Worm (Caenorhabditis elegans) whole organism, L3 larva: ENCODE data around the gene fbxb-21.

Source experiments
- ama-1 ChIP-seq: fragments of 150-350 bp; optimal IDR thresholded peaks from 2 replicates; lab custom pipeline; 2018
- ceh-16 ChIP-seq: sonication (generic microtip); optimal IDR thresholded peaks from 2 replicates; lab custom pipeline; 2017; ENCODE audit warnings: missing biosample characterization, missing genetic modification characterization
- ceh-28 ChIP-seq: fragments of 150-350 bp; optimal IDR thresholded peaks from 2 replicates; lab custom pipeline; 2014; ENCODE audit warnings: missing biosample characterization, missing genetic modification reagents, missing genetic modification characterization
- ceh-9 ChIP-seq: sonication (generic microtip); optimal IDR thresholded peaks from 2 replicates; lab custom pipeline; 2018; ENCODE audit warnings: missing biosample characterization, missing genetic modification characterization
- egl-27 ChIP-seq: sonication (generic microtip); optimal IDR thresholded peaks from 4 replicates; lab custom pipeline; 2017; ENCODE audit warnings: missing biosample characterization, missing genetic modification reagents, missing genetic modification characterization
- egl-5 ChIP-seq: fragments of 150-350 bp; optimal IDR thresholded peaks from 2 replicates; lab custom pipeline; 2017; ENCODE audit warnings: missing biosample characterization, missing genetic modification reagents, missing genetic modification characterization, inconsistent platforms
- elt-1 ChIP-seq: fragments of 150-350 bp; optimal IDR thresholded peaks from 2 replicates; lab custom pipeline; 2014; ENCODE audit warnings: missing biosample characterization, missing genetic modification characterization
- elt-2 ChIP-seq: sonication (generic microtip); optimal IDR thresholded peaks from 2 replicates; lab custom pipeline; 2016; ENCODE audit warnings: missing genetic modification reagents, mild to moderate bottlenecking, missing genetic modification characterization, missing compliant biosample characterization
- eor-1 ChIP-seq, 2 experiments: fragments of 150-350 bp; optimal IDR thresholded peaks; 2 replicates each; lab custom pipeline; 2014 to 2018; ENCODE audit warnings: missing biosample characterization in 2 of 2, missing genetic modification characterization in 2 of 2
- fos-1 ChIP-seq: fragments of 150-350 bp; optimal IDR thresholded peaks from 2 replicates; lab custom pipeline; 2014; ENCODE audit warnings: missing biosample characterization, missing genetic modification characterization
- jun-1 ChIP-seq: fragments of 150-350 bp; optimal IDR thresholded peaks from 2 replicates; lab custom pipeline; 2014; ENCODE audit warnings: missing biosample characterization, missing genetic modification reagents, missing genetic modification characterization
- lin-15B ChIP-seq: fragments of 150-350 bp; optimal IDR thresholded peaks from 2 replicates; lab custom pipeline; 2014; ENCODE audit warnings: missing biosample characterization, missing genetic modification characterization
- lin-39 ChIP-seq: fragments of 150-350 bp; optimal IDR thresholded peaks from 2 replicates; lab custom pipeline; 2018; ENCODE audit warnings: missing biosample characterization, missing genetic modification reagents, missing genetic modification characterization
- mml-1 ChIP-seq: fragments of 150-350 bp; sonication (generic microtip); optimal IDR thresholded peaks from 3 replicates; lab custom pipeline; 2014; ENCODE audit warnings: missing biosample characterization, missing genetic modification characterization
- nhr-12 ChIP-seq: fragments of 150-350 bp; optimal IDR thresholded peaks from 2 replicates; lab custom pipeline; 2014; ENCODE audit warnings: missing biosample characterization, missing genetic modification characterization
- nhr-23 ChIP-seq: fragments of 150-350 bp; optimal IDR thresholded peaks from 2 replicates; lab custom pipeline; 2014; ENCODE audit warnings: missing biosample characterization, missing genetic modification reagents, missing genetic modification characterization
- nhr-28 ChIP-seq: fragments of 150-350 bp; optimal IDR thresholded peaks from 2 replicates; lab custom pipeline; 2014; ENCODE audit warnings: missing biosample characterization, missing genetic modification characterization
- nhr-43 ChIP-seq: sonication (generic microtip); optimal IDR thresholded peaks from 2 replicates; lab custom pipeline; 2016; ENCODE audit warnings: mild to moderate bottlenecking, missing genetic modification characterization, missing compliant biosample characterization; ENCODE audit not compliant: poor library complexity, severe bottlenecking
- nhr-67 ChIP-seq: fragments of 150-350 bp; optimal IDR thresholded peaks from 2 replicates; lab custom pipeline; 2014; ENCODE audit warnings: missing biosample characterization, missing genetic modification characterization
- nhr-76 ChIP-seq: fragments of 150-350 bp; sonication (generic microtip); optimal IDR thresholded peaks from 5 replicates; lab custom pipeline; 2014; ENCODE audit warnings: missing biosample characterization, missing genetic modification characterization
- nhr-77 ChIP-seq: fragments of 150-350 bp; optimal IDR thresholded peaks from 2 replicates; lab custom pipeline; 2014; ENCODE audit warnings: missing biosample characterization, missing genetic modification characterization
- pha-4 ChIP-seq: fragments of 150-350 bp; optimal IDR thresholded peaks from 2 replicates; lab custom pipeline; 2014; ENCODE audit warnings: missing biosample characterization, missing genetic modification reagents, missing genetic modification characterization
- pqm-1 ChIP-seq: fragments of 150-350 bp; optimal IDR thresholded peaks from 2 replicates; lab custom pipeline; 2017; ENCODE audit warnings: missing biosample characterization, missing genetic modification characterization, inconsistent platforms
- sea-2 ChIP-seq: fragments of 150-350 bp; sonication (generic microtip); optimal IDR thresholded peaks from 4 replicates; lab custom pipeline; 2014; ENCODE audit warnings: missing biosample characterization, missing genetic modification reagents, missing genetic modification characterization
- skn-1 ChIP-seq: fragments of 150-350 bp; optimal IDR thresholded peaks from 2 replicates; lab custom pipeline; 2014; ENCODE audit warnings: missing biosample characterization, missing genetic modification characterization
- snpc-4 ChIP-seq: fragments of 150-350 bp; optimal IDR thresholded peaks from 2 replicates; lab custom pipeline; 2014; ENCODE audit warnings: missing biosample characterization, missing genetic modification characterization
- tbx-2 ChIP-seq: sonication (generic microtip); optimal IDR thresholded peaks from 2 replicates; lab custom pipeline; 2016; ENCODE audit warnings: mild to moderate bottlenecking, missing genetic modification characterization, missing compliant biosample characterization
- unc-39 ChIP-seq: sonication (generic microtip); optimal IDR thresholded peaks from 4 replicates; lab custom pipeline; 2017; ENCODE audit warnings: missing biosample characterization, missing genetic modification characterization
- unc-62 ChIP-seq: fragments of 150-350 bp; sonication (generic microtip); optimal IDR thresholded peaks from 4 replicates; lab custom pipeline; 2014; ENCODE audit warnings: missing biosample characterization, missing genetic modification reagents, missing genetic modification characterization
- zag-1 ChIP-seq: fragments of 150-350 bp; optimal IDR thresholded peaks from 2 replicates; lab custom pipeline; 2014; ENCODE audit warnings: missing biosample characterization, missing genetic modification characterization
- ztf-11 ChIP-seq: fragments of 150-350 bp; optimal IDR thresholded peaks from 2 replicates; lab custom pipeline; 2014; ENCODE audit warnings: missing biosample characterization, missing genetic modification characterization

Gene fbxb-21

ce11 chrII:1624572-1624971 is 24.1 kb downstream of the fbxb-21 start, which contains the start of gene fbxa-160:
TSS of gene fbxa-160 (minus strand) at chrII:1624672.
- TF ChIP-seq zag-1 (tag; lab: Kevin White, UChicago) (no peak), egl-27 (tag; lab: Kevin White, UChicago) (no peak), unc-39 (tag; lab: Kevin White, UChicago) (no peak)

- TF ChIP-seq pha-4 (tag; lab: Kevin White, UChicago) (peak; percentile 65), pqm-1 (tag; lab: Kevin White, UChicago) (peak; percentile 84), unc-62 (GFP tag; lab: Kevin White, UChicago) (no peak), jun-1 (tag; lab: Kevin White, UChicago) (peak; percentile 67), nhr-67 (tag; lab: Kevin White, UChicago) (no peak), unc-39 (tag; lab: Kevin White, UChicago) (no peak), elt-2 (tag; lab: Kevin White, UChicago) (peak; percentile 93), eor-1 (tag; optimal IDR thresholded peaks at IDR 0.05; lab: Kevin White, UChicago) (no peak)
Measured at ce11 chrII:1621795-1622194, 26.9 kb downstream of the fbxb-21 start.

ce11 chrII:1621180-1621579 is 27.5 kb downstream of the fbxb-21 start, which contains the start of gene fbxa-158:
TSS of gene fbxa-158 (minus strand) at chrII:1621280.
- TF ChIP-seq nhr-76: no peak
- TF ChIP-seq nhr-43 (tag; lab: Kevin White, UChicago): no peak
- no peak for TF ChIP-seq unc-39 (tag; lab: Kevin White, UChicago)
- TF ChIP-seq ceh-9 (tag; lab: Kevin White, UChicago): no peak
- TF ChIP-seq mml-1 (tag; lab: Kevin White, UChicago): no peak
- TF ChIP-seq snpc-4 (tag; lab: Kevin White, UChicago): no peak
- no peak for TF ChIP-seq egl-5 (tag; lab: Kevin White, UChicago)
- no peak for TF ChIP-seq nhr-28

DNA sequence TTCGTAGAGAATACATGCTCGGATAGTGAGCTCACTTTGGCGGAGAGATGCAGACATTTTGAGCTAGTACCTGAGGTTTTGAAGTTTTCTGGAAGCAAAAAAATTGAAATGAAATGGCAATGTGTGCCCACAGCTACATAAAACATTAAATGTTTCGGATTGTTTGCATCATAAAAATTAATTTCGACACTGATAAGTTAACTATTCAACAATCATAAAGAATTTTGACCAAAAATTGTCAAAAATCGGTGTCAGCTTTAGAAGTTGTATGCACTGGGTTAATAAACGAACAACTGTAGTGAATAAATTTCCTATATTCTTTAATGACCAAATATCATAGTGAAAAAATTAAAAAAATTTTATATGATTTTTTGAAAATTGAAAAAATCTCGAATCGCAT is 29.7 kb downstream of the fbxb-21 start, which contains the start of gene fbxa-166:
fbxa-166 (minus strand) TSS at position 101 of the 400 bp plus-strand sequence.
- TF ChIP-seq eor-1 (tag; optimal IDR thresholded peaks at IDR 0.05; lab: Kevin White, UChicago): no peak
- no peak for TF ChIP-seq unc-62 (GFP tag; lab: Kevin White, UChicago)
- TF ChIP-seq fos-1 (tag; lab: Kevin White, UChicago): no peak
- TF ChIP-seq egl-5 (tag; lab: Kevin White, UChicago): no peak
- TF ChIP-seq lin-39 (tag; lab: Kevin White, UChicago): no peak
- TF ChIP-seq ceh-9 (tag; lab: Kevin White, UChicago): no peak
- TF ChIP-seq pqm-1 (tag; lab: Kevin White, UChicago): no peak
- no peak for TF ChIP-seq ama-1 (lab: Kevin White, UChicago)
- no peak for TF ChIP-seq unc-39 (tag; lab: Kevin White, UChicago)
- no peak for TF ChIP-seq sea-2
- no peak for TF ChIP-seq nhr-76
- no peak for TF ChIP-seq elt-1 (tag; lab: Kevin White, UChicago)
- no peak for TF ChIP-seq tbx-2 (tag; lab: Kevin White, UChicago)
- no peak for TF ChIP-seq lin-15B (tag; lab: Kevin White, UChicago)
- TF ChIP-seq ztf-11 (tag; lab: Kevin White, UChicago): no peak
- TF ChIP-seq nhr-23 (tag; lab: Kevin White, UChicago): no peak
- no peak for TF ChIP-seq ceh-16
- TF ChIP-seq skn-1 (tag; lab: Kevin White, UChicago): no peak

- TF ChIP-seq nhr-77 (tag; lab: Kevin White, UChicago) (no peak), nhr-12 (no peak)
Measured at ce11 chrII:1616382-1616781, 32.3 kb downstream of the fbxb-21 start, which contains the start of gene fbxa-165. TSS of gene fbxa-165 (minus strand) at chrII:1616482.

ce11 chrII:1613972-1614371 is 34.7 kb downstream of the fbxb-21 start, which contains the start of gene fbxa-164:
TSS of gene fbxa-164 (minus strand) at chrII:1614072.
- no peak for TF ChIP-seq ceh-28 (tag; lab: Kevin White, UChicago)
- peak; percentile 32 for TF ChIP-seq elt-2 (tag; lab: Kevin White, UChicago)
- TF ChIP-seq pha-4 (tag; lab: Kevin White, UChicago): peak; percentile 11
